Fruit fly (Drosophila melanogaster) whole organism, prepupa: Measurements from ENCODE around the gene Phf5a.
A peak's percentile ranks its signal among the peaks of the same experiment; 100 is the strongest.

Experiments
- Blimp-1 ChIP-seq: fragments of 200-800 bp; sonication (Bioruptor generic); optimal IDR thresholded peaks from 3 replicates; lab custom pipeline; 2017; ENCODE audit warnings: missing biosample characterization, missing genetic modification characterization, mild to moderate bottlenecking, moderate library complexity, missing genetic modification reagents
- CG10631 ChIP-seq: fragments of 200-800 bp; sonication (Bioruptor generic); optimal IDR thresholded peaks from 2 replicates; lab custom pipeline; 2016; ENCODE audit warnings: missing biosample characterization, missing genetic modification characterization
- CG10669 ChIP-seq: fragments of 200-800 bp; sonication (Bioruptor generic); optimal IDR thresholded peaks from 3 replicates; lab custom pipeline; 2018; ENCODE audit warnings: missing biosample characterization, mild to moderate bottlenecking, missing genetic modification characterization, moderate library complexity
- CG11902 ChIP-seq: fragments of 200-800 bp; sonication (Bioruptor generic); optimal IDR thresholded peaks from 3 replicates; lab custom pipeline; 2016; ENCODE audit warnings: missing biosample characterization, missing genetic modification characterization
- CG15336 ChIP-seq: fragments of 200-800 bp; sonication (Bioruptor generic); IDR thresholded peaks from 2 replicates; pipeline ENCODE4 v1.3.6; 2022; ENCODE audit warnings: missing biosample characterization, missing genetic modification characterization
- CG1621 ChIP-seq: fragments of 200-800 bp; sonication (Bioruptor generic); optimal IDR thresholded peaks from 3 replicates; lab custom pipeline; 2018; ENCODE audit warnings: missing biosample characterization, mild to moderate bottlenecking, missing genetic modification characterization
- CG16779 ChIP-seq: fragments of 200-800 bp; sonication (Bioruptor generic); optimal IDR thresholded peaks from 3 replicates; lab custom pipeline; 2017; ENCODE audit warnings: missing biosample characterization, mild to moderate bottlenecking, missing genetic modification characterization
- CG31627 ChIP-seq: fragments of 200-800 bp; sonication (Bioruptor generic); optimal IDR thresholded peaks from 3 replicates; lab custom pipeline; 2016; ENCODE audit warnings: missing biosample characterization, missing genetic modification characterization
- CG32006 ChIP-seq: fragments of 200-800 bp; sonication (Bioruptor generic); optimal IDR thresholded peaks from 3 replicates; lab custom pipeline; 2017; ENCODE audit warnings: missing biosample characterization, mild to moderate bottlenecking, missing genetic modification characterization
- CG34406 ChIP-seq: fragments of 200-800 bp; sonication (Bioruptor generic); optimal IDR thresholded peaks from 3 replicates; lab custom pipeline; 2016; ENCODE audit warnings: missing biosample characterization, missing genetic modification characterization
- CG3919 ChIP-seq: fragments of 200-800 bp; sonication (Bioruptor generic); optimal IDR thresholded peaks from 3 replicates; lab custom pipeline; 2016; ENCODE audit warnings: missing biosample characterization, missing genetic modification characterization
- CG4318 ChIP-seq: fragments of 200-800 bp; sonication (Bioruptor generic); optimal IDR thresholded peaks from 3 replicates; lab custom pipeline; 2017; ENCODE audit warnings: missing biosample characterization, mild to moderate bottlenecking, missing genetic modification characterization
- CG6163 ChIP-seq: fragments of 200-800 bp; sonication (Bioruptor generic); IDR thresholded peaks from 3 replicates; pipeline ENCODE4 v1.3.6; 2022; ENCODE audit warnings: missing biosample characterization, missing genetic modification characterization
- CG6276 ChIP-seq: fragments of 200-800 bp; sonication (Bioruptor generic); optimal IDR thresholded peaks from 2 replicates; lab custom pipeline; 2017; ENCODE audit warnings: missing biosample characterization, mild to moderate bottlenecking, missing genetic modification characterization
- CG6792 ChIP-seq: fragments of 200-800 bp; sonication (Bioruptor generic); optimal IDR thresholded peaks from 3 replicates; lab custom pipeline; 2016; ENCODE audit warnings: missing biosample characterization, missing genetic modification characterization
- CG6808 ChIP-seq: fragments of 200-800 bp; sonication (Bioruptor generic); optimal IDR thresholded peaks from 3 replicates; lab custom pipeline; 2017; ENCODE audit warnings: missing biosample characterization, missing genetic modification characterization, mild to moderate bottlenecking, moderate library complexity, missing genetic modification reagents
- CG6854 ChIP-seq: fragments of 200-800 bp; sonication (Bioruptor generic); optimal IDR thresholded peaks from 2 replicates; lab custom pipeline; 2017; ENCODE audit warnings: missing biosample characterization, mild to moderate bottlenecking, missing genetic modification characterization
- CG7368 ChIP-seq: fragments of 200-800 bp; sonication (Bioruptor generic); optimal IDR thresholded peaks from 3 replicates; lab custom pipeline; 2016; ENCODE audit warnings: missing biosample characterization, missing genetic modification characterization
- CG8119 ChIP-seq: fragments of 200-800 bp; sonication (Bioruptor generic); IDR thresholded peaks from 3 replicates; pipeline ENCODE4 v1.3.6; 2022; ENCODE audit warnings: missing biosample characterization, missing genetic modification characterization
- CG8319 ChIP-seq: fragments of 200-800 bp; sonication (Bioruptor generic); optimal IDR thresholded peaks from 3 replicates; lab custom pipeline; 2016; ENCODE audit warnings: missing biosample characterization, missing genetic modification characterization
- CG9139 ChIP-seq: fragments of 200-800 bp; sonication (Bioruptor generic); optimal IDR thresholded peaks from 3 replicates; lab custom pipeline; 2017; ENCODE audit warnings: missing biosample characterization, mild to moderate bottlenecking, missing genetic modification characterization
- Eip75B ChIP-seq: fragments of 200-800 bp; sonication (Bioruptor generic); optimal IDR thresholded peaks from 3 replicates; lab custom pipeline; 2016; ENCODE audit warnings: missing biosample characterization, missing genetic modification characterization
- Eip78C ChIP-seq: fragments of 200-800 bp; sonication (Bioruptor generic); peaks from one replicate; lab custom pipeline; 2016; ENCODE audit warnings: missing biosample characterization, missing genetic modification characterization
- Eip93F ChIP-seq: fragments of 200-800 bp; sonication (Bioruptor generic); optimal IDR thresholded peaks from 2 replicates; lab custom pipeline; 2016; ENCODE audit warnings: missing biosample characterization, mild to moderate bottlenecking, missing genetic modification characterization
- Ets21C ChIP-seq: fragments of 200-800 bp; sonication (Bioruptor generic); optimal IDR thresholded peaks from 3 replicates; lab custom pipeline; 2016; ENCODE audit warnings: missing biosample characterization, missing genetic modification characterization
- Ets96B ChIP-seq: fragments of 200-800 bp; optimal IDR thresholded peaks from 2 replicates; lab custom pipeline; 2019; ENCODE audit warnings: missing biosample characterization, mild to moderate bottlenecking, missing genetic modification characterization, moderate library complexity
- Gug ChIP-seq: fragments of 200-800 bp; sonication (Bioruptor generic); IDR thresholded peaks from 2 replicates; pipeline ENCODE4 v1.3.6; 2022; ENCODE audit warnings: missing biosample characterization, missing genetic modification characterization
- Hr39 ChIP-seq: fragments of 200-800 bp; sonication (Bioruptor generic); optimal IDR thresholded peaks from 2 replicates; lab custom pipeline; 2016; ENCODE audit warnings: missing biosample characterization, missing genetic modification characterization
- Lpt ChIP-seq: fragments of 200-800 bp; sonication (Bioruptor generic); optimal IDR thresholded peaks from 3 replicates; lab custom pipeline; 2016; ENCODE audit warnings: missing biosample characterization, missing genetic modification characterization
- Met ChIP-seq: fragments of 200-800 bp; sonication (Bioruptor generic); optimal IDR thresholded peaks from 3 replicates; lab custom pipeline; 2016; ENCODE audit warnings: missing biosample characterization, missing genetic modification characterization
- Sox14 ChIP-seq: fragments of 200-800 bp; sonication (Bioruptor generic); optimal IDR thresholded peaks from 3 replicates; lab custom pipeline; 2016; ENCODE audit warnings: missing biosample characterization, missing genetic modification characterization
- Sox15 ChIP-seq: fragments of 200-800 bp; sonication (Bioruptor generic); optimal IDR thresholded peaks from 3 replicates; lab custom pipeline; 2016; ENCODE audit warnings: missing biosample characterization, missing genetic modification characterization
- achi ChIP-seq: fragments of 200-800 bp; sonication (Bioruptor generic); optimal IDR thresholded peaks from 3 replicates; lab custom pipeline; 2016; ENCODE audit warnings: missing biosample characterization, missing genetic modification characterization
- acj6 ChIP-seq: fragments of 200-800 bp; sonication (Bioruptor generic); optimal IDR thresholded peaks from 3 replicates; lab custom pipeline; 2016; ENCODE audit warnings: missing biosample characterization, missing genetic modification characterization
- cyc ChIP-seq: fragments of 200-800 bp; sonication (Bioruptor generic); optimal IDR thresholded peaks from 3 replicates; lab custom pipeline; 2016; ENCODE audit warnings: missing biosample characterization, missing genetic modification characterization
- dsx ChIP-seq: fragments of 200-800 bp; optimal IDR thresholded peaks from 3 replicates; lab custom pipeline; 2019; ENCODE audit warnings: missing biosample characterization, mild to moderate bottlenecking, missing genetic modification characterization, moderate library complexity; ENCODE audit not compliant: poor library complexity, severe bottlenecking
- esn ChIP-seq: fragments of 200-800 bp; sonication (Bioruptor generic); optimal IDR thresholded peaks from 2 replicates; lab custom pipeline; 2016; ENCODE audit warnings: missing biosample characterization, mild to moderate bottlenecking, missing genetic modification characterization, moderate library complexity
- fd59A ChIP-seq: fragments of 200-800 bp; sonication (Bioruptor generic); optimal IDR thresholded peaks from 2 replicates; lab custom pipeline; 2017; ENCODE audit warnings: missing biosample characterization, mild to moderate bottlenecking, missing genetic modification characterization, missing genetic modification reagents
- fd85E ChIP-seq: fragments of 200-800 bp; sonication (Bioruptor generic); optimal IDR thresholded peaks from 3 replicates; lab custom pipeline; 2016; ENCODE audit warnings: missing biosample characterization, missing genetic modification characterization
- fkh ChIP-seq: fragments of 200-800 bp; sonication (Bioruptor generic); optimal IDR thresholded peaks from 3 replicates; lab custom pipeline; 2017; ENCODE audit warnings: missing biosample characterization, mild to moderate bottlenecking, missing genetic modification characterization, moderate library complexity
- net ChIP-seq: fragments of 200-800 bp; sonication (Bioruptor generic); optimal IDR thresholded peaks from 3 replicates; lab custom pipeline; 2016; ENCODE audit warnings: missing biosample characterization, missing genetic modification characterization
- pdm3 ChIP-seq: fragments of 200-800 bp; sonication (Bioruptor generic); optimal IDR thresholded peaks from 3 replicates; lab custom pipeline; 2016; ENCODE audit warnings: missing biosample characterization, missing genetic modification characterization
- salr ChIP-seq, 2 experiments: fragments of 200-800 bp; sonication (Bioruptor generic); optimal IDR thresholded peaks; 3 replicates each; lab custom pipeline; 2016 to 2018; ENCODE audit warnings: missing biosample characterization in 2 of 2, missing genetic modification characterization in 2 of 2, mild to moderate bottlenecking in 1 of 2
- ss ChIP-seq, 2 experiments: fragments of 200-800 bp; sonication (Bioruptor generic); optimal IDR thresholded peaks; 2 replicates in 1 of 2; 3 replicates in 1 of 2; lab custom pipeline; 2017 to 2018; ENCODE audit warnings: mild to moderate bottlenecking in 2 of 2, missing biosample characterization in 2 of 2, missing genetic modification characterization in 2 of 2, moderate library complexity in 1 of 2
- svp ChIP-seq: fragments of 200-800 bp; sonication (Bioruptor generic); peaks from one replicate; lab custom pipeline; 2016; ENCODE audit warnings: missing biosample characterization, missing genetic modification characterization

Gene Phf5a

DNA sequence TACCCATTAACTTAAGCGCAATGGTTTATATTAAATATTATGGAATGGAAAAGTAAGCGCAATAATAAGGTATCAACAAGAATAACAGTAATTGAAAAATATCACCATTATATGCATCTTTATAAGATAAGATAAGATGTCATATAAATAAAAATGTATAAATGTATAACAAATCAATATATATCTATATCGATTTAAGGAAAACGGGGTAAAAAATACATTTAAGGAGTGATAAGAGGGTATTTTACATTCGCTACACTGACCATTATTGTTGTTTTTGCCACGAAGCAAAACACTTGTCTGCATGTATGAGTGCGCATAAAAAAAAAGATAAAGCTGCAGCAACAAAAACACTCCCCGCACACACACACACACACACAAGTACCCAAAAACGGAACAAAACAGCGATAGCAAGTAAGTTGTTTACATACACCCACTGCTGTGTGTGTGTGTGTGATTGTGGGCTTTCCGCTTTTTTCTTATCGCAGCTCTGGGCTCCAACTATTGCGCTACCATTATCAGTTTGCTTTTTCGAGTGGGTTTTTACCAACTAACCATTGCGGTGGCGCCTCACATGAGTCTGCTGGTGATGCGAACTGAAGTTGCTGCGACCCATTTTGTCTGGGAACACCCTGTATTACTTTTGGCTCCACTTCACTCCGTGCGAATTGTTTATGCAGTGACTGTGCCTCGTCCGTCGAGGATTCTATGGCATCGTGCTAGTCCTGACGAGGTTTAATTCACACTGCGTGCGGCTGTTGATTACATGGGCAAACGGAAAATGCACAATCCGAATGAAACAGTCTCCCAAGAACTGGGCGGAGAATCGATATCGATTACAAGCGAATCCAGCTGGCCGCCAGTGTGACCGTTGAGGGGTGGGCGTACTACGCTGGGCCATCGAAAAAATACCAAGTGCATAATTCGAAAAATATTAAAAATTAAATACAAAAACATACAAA is 17.3 kb downstream of the Phf5a start, which contains the start of gene mmy (continued):
- TF ChIP-seq Sox15 (GFP tag; lab: Kevin White, UChicago) (peak; percentile 22), Eip75B (GFP tag; lab: Kevin White, UChicago) (peak; percentile 7), Gug (GFP tag; lab: Robert Waterston, UW) (peak; percentile 43; the same call in 1 of the 2 replicates), pdm3 (GFP tag; lab: Kevin White, UChicago) (peak; percentile 42), fd59A (GFP tag; lab: Kevin White, UChicago) (peak; percentile 69), CG10669 (peak; percentile 27), Blimp-1 (GFP tag; lab: Kevin White, UChicago) (no peak), cyc (GFP tag; lab: Kevin White, UChicago) (peak; percentile 10), salr (GFP tag; optimal IDR thresholded peaks at IDR 0.05; lab: Kevin White, UChicago) (peak; percentile 22 to 68), CG15336 (peak; percentile 81), acj6 (GFP tag; lab: Kevin White, UChicago) (peak; percentile 67), CG34406 (GFP tag; lab: Kevin White, UChicago) (peak; percentile 63), Ets96B (tag; lab: Kevin White, UChicago) (peak; percentile 82), CG11902 (GFP tag; lab: Kevin White, UChicago) (peak; percentile 33), Eip93F (GFP tag; lab: Kevin White, UChicago) (peak; percentile 33), Sox14 (peak; percentile 17), Eip78C (peak; percentile 82), svp (GFP tag; lab: Kevin White, UChicago) (peak; percentile 72), CG4318 (GFP tag; lab: Kevin White, UChicago) (peak; percentile 74), dsx (GFP tag; lab: Kevin White, UChicago) (peak; percentile 72), CG6854 (GFP tag; lab: Kevin White, UChicago) (peak; percentile 50), ss (GFP tag; optimal IDR thresholded peaks at IDR 0.05; lab: Kevin White, UChicago) (peak; percentile 75 to 81), CG6163 (GFP tag; lab: Robert Waterston, UW) (peak; percentile 77), achi (GFP tag; lab: Kevin White, UChicago) (peak; percentile 69), CG9139 (GFP tag; lab: Kevin White, UChicago) (peak; percentile 64), Lpt (GFP tag; lab: Kevin White, UChicago) (peak; percentile 47), CG6276 (peak; percentile 81), CG1621 (tag; lab: Kevin White, UChicago) (peak; percentile 51), CG3919 (GFP tag; lab: Kevin White, UChicago) (peak; percentile 66), CG10631 (peak; percentile 67), CG8119 (GFP tag; lab: Robert Waterston, UW) (peak; percentile 80), CG31627 (GFP tag; lab: Kevin White, UChicago) (no peak), Hr39 (peak; percentile 9), fd85E (no peak), CG32006 (GFP tag; lab: Kevin White, UChicago) (peak; percentile 84)

DNA sequence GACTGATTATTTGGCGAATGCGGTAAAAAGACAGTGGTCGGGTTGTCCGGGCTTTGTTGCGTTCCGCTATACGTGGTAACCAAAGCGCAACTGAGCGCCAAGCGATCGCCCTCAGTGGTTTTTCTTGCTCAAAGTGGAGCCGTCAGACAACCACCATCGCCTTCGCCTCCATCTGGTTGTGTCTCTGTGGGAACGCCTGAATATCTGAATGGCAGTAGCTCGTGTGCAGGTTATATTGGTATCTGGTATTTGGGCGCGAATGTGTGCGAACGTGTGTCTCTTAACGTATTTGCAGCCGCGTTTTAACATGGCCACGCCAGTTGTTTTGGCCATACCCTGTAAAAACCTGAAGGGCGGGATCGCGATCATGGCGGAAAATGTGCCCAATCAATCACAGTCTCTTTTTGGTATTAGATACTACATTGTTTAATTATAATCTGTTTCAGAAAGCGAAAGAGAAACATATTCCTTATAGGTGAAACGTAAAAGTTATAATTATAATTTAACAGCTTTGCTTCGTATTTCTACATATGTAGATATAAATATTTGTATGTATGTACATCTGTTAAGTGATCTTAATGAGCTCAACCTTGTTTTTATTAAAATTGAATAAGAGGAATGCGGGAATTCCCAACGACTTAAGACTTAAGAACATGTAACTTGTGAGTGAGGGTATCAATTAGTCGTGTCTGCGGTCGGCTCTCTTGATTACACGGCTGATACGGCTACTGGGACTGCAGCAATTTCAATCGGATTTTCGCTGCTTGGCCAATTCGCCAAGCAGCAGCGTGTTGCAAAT is 18.5 kb downstream of the Phf5a start:
- TF ChIP-seq CG6854 (GFP tag; lab: Kevin White, UChicago) (no peak), Sox14 (peak; percentile 38), CG7368 (GFP tag; lab: Kevin White, UChicago) (no peak), CG6276 (peak; percentile 73), fd59A (GFP tag; lab: Kevin White, UChicago) (peak; percentile 56), CG8319 (GFP tag; lab: Kevin White, UChicago) (peak; percentile 28), CG6792 (GFP tag; lab: Kevin White, UChicago) (peak; percentile 67), Sox15 (GFP tag; lab: Kevin White, UChicago) (peak; percentile 51), Ets96B (tag; lab: Kevin White, UChicago) (peak; percentile 32), pdm3 (GFP tag; lab: Kevin White, UChicago) (peak; percentile 60), esn (GFP tag; lab: Kevin White, UChicago) (peak; percentile 62), Ets21C (GFP tag; lab: Kevin White, UChicago) (peak; percentile 35), CG6808 (peak; percentile 67), CG16779 (tag; lab: Kevin White, UChicago) (peak; percentile 51), Met (GFP tag; lab: Kevin White, UChicago) (peak; percentile 60), svp (GFP tag; lab: Kevin White, UChicago) (peak; percentile 77), CG4318 (GFP tag; lab: Kevin White, UChicago) (peak; percentile 75), achi (GFP tag; lab: Kevin White, UChicago) (peak; percentile 51), Eip93F (GFP tag; lab: Kevin White, UChicago) (no peak), net (GFP tag; lab: Kevin White, UChicago) (peak; percentile 50), fkh (GFP tag; lab: Kevin White, UChicago) (peak; percentile 10)
